Worm (Caenorhabditis elegans) whole organism, L2 larva: Measurements from ENCODE around the gene T06C12.14.

Experiments
- R02D3.7 ChIP-seq: fragments of 150-350 bp; optimal IDR thresholded peaks from 2 replicates; lab custom pipeline; 2014; ENCODE audit warnings: missing biosample characterization, missing genetic modification characterization
- ZK546.5 ChIP-seq: sonication (generic microtip); optimal IDR thresholded peaks from 2 replicates; lab custom pipeline; 2017; ENCODE audit warnings: missing biosample characterization, missing genetic modification characterization
- nhr-11 ChIP-seq: fragments of 150-350 bp; optimal IDR thresholded peaks from 2 replicates; lab custom pipeline; 2014; ENCODE audit warnings: missing biosample characterization, missing genetic modification characterization
- sem-4 ChIP-seq: fragments of 150-350 bp; optimal IDR thresholded peaks from 2 replicates; lab custom pipeline; 2014; ENCODE audit warnings: missing biosample characterization, missing genetic modification reagents, missing genetic modification characterization
- ztf-11 ChIP-seq: sonication (generic microtip); optimal IDR thresholded peaks from 2 replicates; lab custom pipeline; 2017; ENCODE audit warnings: missing biosample characterization, missing genetic modification characterization

DNA sequence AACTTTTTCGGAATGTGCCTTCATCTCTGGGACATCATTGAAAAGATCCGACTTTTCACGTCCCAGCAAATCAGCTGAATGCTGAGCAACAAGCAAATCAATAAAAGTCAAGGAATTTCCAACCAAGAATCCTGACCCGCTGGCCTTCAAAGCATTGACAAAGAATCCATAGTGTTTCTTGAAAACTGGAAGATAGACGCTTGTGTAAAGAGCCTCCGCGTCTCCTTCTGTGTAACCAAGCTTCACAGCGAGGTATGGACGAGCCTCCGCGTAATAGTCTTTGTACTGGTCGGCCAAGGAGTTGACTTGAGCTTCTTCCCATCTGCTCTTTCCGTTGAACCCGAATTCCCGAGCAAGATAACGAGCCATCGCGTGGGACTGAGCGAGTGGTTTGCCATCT is 15.5 kb downstream of the T06C12.14 start:
- TF ChIP-seq nhr-11 (tag; lab: Kevin White, UChicago), result no peak
- no peak for TF ChIP-seq R02D3.7 (tag; lab: Kevin White, UChicago)
- no peak for TF ChIP-seq sem-4 (tag; lab: Kevin White, UChicago)
- TF ChIP-seq ztf-11 (tag; lab: Kevin White, UChicago), result no peak
- TF ChIP-seq ZK546.5 (tag; lab: Kevin White, UChicago), result no peak
